Fruit fly (Drosophila melanogaster): Measurements from ENCODE around the gene dac.

Gene dac

DNA sequence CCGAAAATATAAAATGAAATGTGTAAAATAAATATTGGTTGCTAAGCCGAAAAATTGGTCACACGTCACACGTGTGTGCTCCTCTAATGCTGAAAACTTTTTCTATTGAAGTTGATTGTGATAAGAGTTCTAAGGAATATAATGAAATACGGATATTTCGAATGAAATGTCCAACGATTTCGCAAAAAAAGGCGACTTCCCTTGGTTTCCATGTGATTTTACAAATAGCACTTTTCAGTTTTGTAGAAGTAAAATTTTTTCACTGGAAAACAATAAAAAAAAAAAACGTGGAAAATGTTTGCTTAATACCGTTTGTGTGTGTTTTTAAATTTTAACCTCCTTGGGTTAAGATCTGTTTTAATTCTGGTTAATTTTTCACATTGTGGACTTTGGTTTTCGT, 40.8 kb upstream of the dac start:
- no peak for TF ChIP-seq chn (GFP tag; optimal IDR thresholded peaks at IDR 0.05)
- no peak for TF ChIP-seq CG32772 (GFP tag; IDR thresholded peaks at IDR 0.05)
- TF ChIP-seq hth (optimal IDR thresholded peaks at IDR 0.05), result no peak
- no peak for TF ChIP-seq Elba2 (GFP tag; optimal IDR thresholded peaks at IDR 0.05)
- peak; percentile 6 for TF ChIP-seq lilli (GFP tag; optimal IDR thresholded peaks at IDR 0.05)
- no peak for TF ChIP-seq kay (GFP tag; optimal IDR thresholded peaks at IDR 0.05)
- no peak for TF ChIP-seq CG31388 (GFP tag; optimal IDR thresholded peaks at IDR 0.05)
- no peak for TF ChIP-seq gem (tag; optimal IDR thresholded peaks at IDR 0.05)
- TF ChIP-seq CG15011 (GFP tag; optimal IDR thresholded peaks at IDR 0.05), result peak; percentile 32
- TF ChIP-seq Xrp1 (GFP tag; IDR thresholded peaks at IDR 0.05), result no peak
- TF ChIP-seq Oaz (GFP tag; IDR thresholded peaks at IDR 0.05), result no peak
- TF ChIP-seq Fer1 (GFP tag; optimal IDR thresholded peaks at IDR 0.05), result no peak
- no peak for TF ChIP-seq cato (GFP tag; optimal IDR thresholded peaks at IDR 0.05; ENCODE audit: borderline replicate concordance)
- no peak for TF ChIP-seq HmgZ (tag; optimal IDR thresholded peaks at IDR 0.05)
- no peak for TF ChIP-seq CG34376 (GFP tag; optimal IDR thresholded peaks at IDR 0.05)
- TF ChIP-seq nom (GFP tag; optimal IDR thresholded peaks at IDR 0.05), result no peak
- TF ChIP-seq Stat92E (GFP tag; optimal IDR thresholded peaks at IDR 0.05), result no peak
- TF ChIP-seq CG10366 (GFP tag; IDR thresholded peaks at IDR 0.05), result no peak
- TF ChIP-seq ap (GFP tag; IDR thresholded peaks at IDR 0.05), result no peak
- TF ChIP-seq zen (tag; optimal IDR thresholded peaks at IDR 0.05), result no peak
- no peak for TF ChIP-seq CG11456 (GFP tag; IDR thresholded peaks at IDR 0.05)
- no peak for TF ChIP-seq CG9817 (tag; optimal IDR thresholded peaks at IDR 0.05)
- no peak for TF ChIP-seq tna (GFP tag; IDR thresholded peaks at IDR 0.05; ENCODE audit: partially characterized antibody)
- TF ChIP-seq CG12299 (tag; optimal IDR thresholded peaks at IDR 0.05), result no peak
- peak in 1 of 2 experiments; percentile 74 for TF ChIP-seq eve (GFP tag; optimal IDR thresholded peaks at IDR 0.05)
- peak; percentile 16 for TF ChIP-seq scrt (GFP tag; optimal IDR thresholded peaks at IDR 0.05)
- TF ChIP-seq sisA (GFP tag; IDR thresholded peaks at IDR 0.05), result no peak
- no peak for TF ChIP-seq pzg (GFP tag; optimal IDR thresholded peaks at IDR 0.05)
- TF ChIP-seq cas (GFP tag; IDR thresholded peaks at IDR 0.05), result no peak
- TF ChIP-seq CG2120 (GFP tag; optimal IDR thresholded peaks at IDR 0.05), result peak; percentile 7
- TF ChIP-seq CG3281 (GFP tag; optimal IDR thresholded peaks at IDR 0.05), result peak; percentile 7
- TF ChIP-seq CG6683 (GFP tag; optimal IDR thresholded peaks at IDR 0.05), result no peak
- TF ChIP-seq en (GFP tag; optimal IDR thresholded peaks at IDR 0.05), result no peak
- no peak for TF ChIP-seq CG30431 (GFP tag; optimal IDR thresholded peaks at IDR 0.05)
- no peak for TF ChIP-seq tio (GFP tag; optimal IDR thresholded peaks at IDR 0.05)
- TF ChIP-seq Sox100B (GFP tag; optimal IDR thresholded peaks at IDR 0.05), result peak; percentile 43
- no peak for TF ChIP-seq CG1233 (GFP tag; optimal IDR thresholded peaks at IDR 0.05)
- TF ChIP-seq Blimp-1 (GFP tag; optimal IDR thresholded peaks at IDR 0.05), result no peak
- no peak for TF ChIP-seq pita (GFP tag; optimal IDR thresholded peaks at IDR 0.05)
- TF ChIP-seq dysf (GFP tag; IDR thresholded peaks at IDR 0.05), result no peak
- no peak for TF ChIP-seq bsh (GFP tag; optimal IDR thresholded peaks at IDR 0.05)
- TF ChIP-seq so (GFP tag; IDR thresholded peaks at IDR 0.05), result no peak
- peak; percentile 8 for TF ChIP-seq CG12104 (GFP tag; optimal IDR thresholded peaks at IDR 0.05)
- no peak for TF ChIP-seq Adf1 (GFP tag; IDR thresholded peaks at IDR 0.05)
- no peak for TF ChIP-seq CG9437 (GFP tag; optimal IDR thresholded peaks at IDR 0.05)
- TF ChIP-seq grau (tag; optimal IDR thresholded peaks at IDR 0.05), result no peak
- no peak for TF ChIP-seq Hand (GFP tag; optimal IDR thresholded peaks at IDR 0.05)
- TF ChIP-seq CG10543 (GFP tag; optimal IDR thresholded peaks at IDR 0.05), result no peak
- TF ChIP-seq amos (GFP tag; IDR thresholded peaks at IDR 0.05; ENCODE audit: partially characterized antibody), result no peak
- 0 out of 2 replicates have a peak, but pooled peaks have one; percentile 9 for TF ChIP-seq slbo (GFP tag; IDR thresholded peaks at IDR 0.05)
- no peak for TF ChIP-seq tap (tag; optimal IDR thresholded peaks at IDR 0.05)

All from whole organism, embryonic.